Fruit fly (Drosophila melanogaster): ENCODE measurements around the gene Lkb1.
A peak's percentile ranks its signal among the peaks of the same experiment; 100 is the strongest.

Lkb1 gene

dm6 chr3R:13686371-13687211 lies 10.2 kb downstream of the Lkb1 start, which contains the start of gene omd (continued):
- TF ChIP-seq Chrac-16 (GFP tag; optimal IDR thresholded peaks at IDR 0.05) (peak; percentile 23), Oli (tag; optimal IDR thresholded peaks at IDR 0.05) (no peak), CG8765 (GFP tag; IDR thresholded peaks at IDR 0.05) (no peak), CG6272 (GFP tag; IDR thresholded peaks at IDR 0.05) (no peak), Ets65A (GFP tag) (no peak), HLH3B (GFP tag; IDR thresholded peaks at IDR 0.05) (peak; percentile 59; the same call in 1 of the 2 replicates), CrebB (tag; optimal IDR thresholded peaks at IDR 0.05) (peak; percentile 89), CG16863 (GFP tag; optimal IDR thresholded peaks at IDR 0.05) (peak; percentile 54), CG15479 (GFP tag; optimal IDR thresholded peaks at IDR 0.05) (peak; percentile 15), CG13624 (GFP tag; optimal IDR thresholded peaks at IDR 0.05) (peak; percentile 22), pum (GFP tag; optimal IDR thresholded peaks at IDR 0.05) (peak; percentile 23), CG13424 (tag; optimal IDR thresholded peaks at IDR 0.05) (peak; percentile 55), Dek (tag; optimal IDR thresholded peaks at IDR 0.05) (peak; percentile 52), NfI (GFP tag; optimal IDR thresholded peaks at IDR 0.05) (no peak), CG4282 (GFP tag; optimal IDR thresholded peaks at IDR 0.05) (no peak), Neu2 (GFP tag; optimal IDR thresholded peaks at IDR 0.05; ENCODE audit: borderline replicate concordance) (no peak), Ets97D (GFP tag; optimal IDR thresholded peaks at IDR 0.05) (no peak), tup (GFP tag; optimal IDR thresholded peaks at IDR 0.05) (peak; percentile 6), ara (GFP tag; IDR thresholded peaks at IDR 0.05) (peak; percentile 75), tin (GFP tag; optimal IDR thresholded peaks at IDR 0.05) (peak; percentile 6), CG31365 (tag; optimal IDR thresholded peaks at IDR 0.05) (peak; percentile 45), ci (GFP tag; IDR thresholded peaks at IDR 0.05) (peak; percentile 78; the same call in 2 of the 3 replicates), CG10431 (GFP tag; optimal IDR thresholded peaks at IDR 0.05) (peak; percentile 82), CG5245 (GFP tag; optimal IDR thresholded peaks at IDR 0.05) (peak; percentile 33), CG11456 (GFP tag; IDR thresholded peaks at IDR 0.05) (0 out of 3 replicates have a peak, but pooled peaks have one; percentile 53), CG11398 (GFP tag; optimal IDR thresholded peaks at IDR 0.05) (peak; percentile 31), Antp (GFP tag; optimal IDR thresholded peaks at IDR 0.05) (peak; percentile 26), Sry-δ (GFP tag; optimal IDR thresholded peaks at IDR 0.05) (peak; percentile 16), ewg (GFP tag; optimal IDR thresholded peaks at IDR 0.05) (peak; percentile 28), CHES-1-like (GFP tag; optimal IDR thresholded peaks at IDR 0.05) (peak; percentile 49), NC2β (GFP tag; optimal IDR thresholded peaks at IDR 0.05) (peak; percentile 64), gcm (GFP tag; optimal IDR thresholded peaks at IDR 0.05) (no peak), vnd (GFP tag; IDR thresholded peaks at IDR 0.05; ENCODE audit: partially characterized antibody) (no peak), dmrt11E (tag; optimal IDR thresholded peaks at IDR 0.05) (peak; percentile 64), CG12236 (GFP tag; optimal IDR thresholded peaks at IDR 0.05) (peak; percentile 61), disco-r (GFP tag; optimal IDR thresholded peaks at IDR 0.05) (no peak), CG10209 (GFP tag; optimal IDR thresholded peaks at IDR 0.05) (peak; percentile 77), otp (GFP tag; IDR thresholded peaks at IDR 0.05) (peak; percentile 75; the same call in 1 of the 3 replicates), CG18619 (GFP tag; optimal IDR thresholded peaks at IDR 0.05) (peak; percentile 46), CG3281 (GFP tag; optimal IDR thresholded peaks at IDR 0.05) (peak; percentile 73), CG3065 (GFP tag; optimal IDR thresholded peaks at IDR 0.05) (peak; percentile 27), CG10654 (GFP tag; optimal IDR thresholded peaks at IDR 0.05) (peak; percentile 5), amos (GFP tag; IDR thresholded peaks at IDR 0.05; ENCODE audit: partially characterized antibody) (no peak), CG9437 (GFP tag; optimal IDR thresholded peaks at IDR 0.05) (no peak), ssp (GFP tag; IDR thresholded peaks at IDR 0.05) (peak; percentile 18; the same call in 1 of the 2 replicates), Dad (GFP tag; optimal IDR thresholded peaks at IDR 0.05) (peak; percentile 22), Fer3 (tag; optimal IDR thresholded peaks at IDR 0.05) (no peak), pita (GFP tag; optimal IDR thresholded peaks at IDR 0.05) (no peak), Elba2 (GFP tag; optimal IDR thresholded peaks at IDR 0.05) (no peak)

All from whole organism, embryonic.